Worm (Caenorhabditis elegans): ENCODE measurements around the gene T24A6.17.
"Not testable (repeated sequence)": the region's sequence is repeated elsewhere in the genome, so short reads cannot be mapped to it uniquely, and the experiment has no call there.

The T24A6.17 gene

DNA sequence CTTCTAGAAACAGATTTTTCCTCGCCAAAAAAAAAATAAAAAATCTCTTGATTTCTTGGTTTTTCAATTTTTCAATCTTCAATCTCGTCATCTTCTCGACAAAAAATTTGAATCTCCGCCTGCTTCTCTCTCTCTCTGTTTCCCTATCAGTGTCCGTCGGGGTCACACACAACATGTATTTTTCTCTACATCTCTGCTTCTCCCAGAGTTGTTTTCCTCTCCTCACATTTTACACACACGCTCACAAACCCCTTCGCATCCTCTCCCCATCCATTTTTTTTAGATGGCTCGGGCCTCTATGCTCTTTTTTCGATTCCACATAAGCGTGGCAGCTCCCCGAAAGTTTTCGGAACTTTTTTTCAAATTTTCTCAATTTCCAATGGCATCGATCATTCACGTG, 15.6 kb upstream of the T24A6.17 start (continued):
- TF ChIP-seq unc-39 (tag; optimal IDR thresholded peaks at IDR 0.05), result no peak
- TF ChIP-seq mdl-1 (tag; optimal IDR thresholded peaks at IDR 0.05), result peak; percentile 25
- no peak for TF ChIP-seq jun-1 (tag; optimal IDR thresholded peaks at IDR 0.05)
- peak; percentile 13 for TF ChIP-seq snpc-4 (tag; optimal IDR thresholded peaks at IDR 0.05)
- no peak for TF ChIP-seq ceh-28 (tag; optimal IDR thresholded peaks at IDR 0.05)
- TF ChIP-seq nhr-28 (tag; optimal IDR thresholded peaks at IDR 0.05), result no peak
- peak; percentile 63 for TF ChIP-seq pha-4 (tag; optimal IDR thresholded peaks at IDR 0.05)
- no peak for TF ChIP-seq egl-27 (tag; optimal IDR thresholded peaks at IDR 0.05)
- peak; percentile 37 for TF ChIP-seq elt-2 (tag; optimal IDR thresholded peaks at IDR 0.05)
- TF ChIP-seq nhr-67 (tag; optimal IDR thresholded peaks at IDR 0.05), result no peak
- no peak for TF ChIP-seq ztf-11 (tag; optimal IDR thresholded peaks at IDR 0.05)

DNA sequence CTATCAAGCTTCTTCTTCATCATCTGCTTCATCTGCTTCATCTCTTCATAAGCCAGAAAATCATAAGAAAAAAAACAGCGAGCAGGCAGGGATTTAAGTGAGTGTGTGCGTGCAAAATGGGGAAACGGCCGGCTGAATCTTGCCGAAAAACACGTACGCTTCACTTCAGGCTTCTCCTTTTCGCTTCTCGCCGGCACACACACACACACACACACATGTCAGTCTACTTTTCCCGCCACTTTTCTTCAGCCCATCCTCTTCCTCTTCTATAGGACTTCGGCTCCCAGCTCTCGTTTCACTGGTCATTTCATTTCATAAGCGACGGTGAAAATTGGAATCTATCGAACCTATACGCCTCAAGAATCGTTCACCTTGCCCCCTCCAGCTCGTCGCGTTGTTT, 15.0 kb upstream of the T24A6.17 start:
- no peak for TF ChIP-seq daf-12 (tag; optimal IDR thresholded peaks at IDR 0.05)

ce11 chrV:3578813-3579212, 14.6 kb upstream of the T24A6.17 start, which contains the start of gene pygl-1:
Gene pygl-1, plus strand, starts transcription at chrV:3579023.
- no peak for TF ChIP-seq nhr-76 (tag; optimal IDR thresholded peaks at IDR 0.05)
- TF ChIP-seq mdl-1 (tag; optimal IDR thresholded peaks at IDR 0.05), result no peak
- no peak for TF ChIP-seq ceh-82 (tag; optimal IDR thresholded peaks at IDR 0.05)
- TF ChIP-seq fkh-2 (tag; optimal IDR thresholded peaks at IDR 0.05), result no peak
- no peak for TF ChIP-seq elt-1 (tag; optimal IDR thresholded peaks at IDR 0.05)
- TF ChIP-seq nhr-67 (tag; optimal IDR thresholded peaks at IDR 0.05), result no peak
- TF ChIP-seq nhr-77 (tag; optimal IDR thresholded peaks at IDR 0.05), result no peak
- TF ChIP-seq R02D3.7 (tag; optimal IDR thresholded peaks at IDR 0.05), result no peak
- no peak for TF ChIP-seq snpc-4 (tag; optimal IDR thresholded peaks at IDR 0.05)
- TF ChIP-seq mml-1 (tag; optimal IDR thresholded peaks at IDR 0.05), result no peak
- TF ChIP-seq ztf-11 (tag; optimal IDR thresholded peaks at IDR 0.05), result no peak
- TF ChIP-seq fkh-10 (GFP tag; optimal IDR thresholded peaks at IDR 0.05), result no peak
- TF ChIP-seq ZK546.5 (tag; optimal IDR thresholded peaks at IDR 0.05), result no peak
- no peak for TF ChIP-seq zag-1 (tag; optimal IDR thresholded peaks at IDR 0.05)
- no peak for TF ChIP-seq sea-2 (GFP tag; optimal IDR thresholded peaks at IDR 0.05)
- no peak for TF ChIP-seq nfya-1 (tag; optimal IDR thresholded peaks at IDR 0.05; ENCODE audit: insufficient read depth)
- TF ChIP-seq tbx-2 (tag; optimal IDR thresholded peaks at IDR 0.05), result no peak
- no peak for TF ChIP-seq ceh-28 (tag; optimal IDR thresholded peaks at IDR 0.05)

DNA sequence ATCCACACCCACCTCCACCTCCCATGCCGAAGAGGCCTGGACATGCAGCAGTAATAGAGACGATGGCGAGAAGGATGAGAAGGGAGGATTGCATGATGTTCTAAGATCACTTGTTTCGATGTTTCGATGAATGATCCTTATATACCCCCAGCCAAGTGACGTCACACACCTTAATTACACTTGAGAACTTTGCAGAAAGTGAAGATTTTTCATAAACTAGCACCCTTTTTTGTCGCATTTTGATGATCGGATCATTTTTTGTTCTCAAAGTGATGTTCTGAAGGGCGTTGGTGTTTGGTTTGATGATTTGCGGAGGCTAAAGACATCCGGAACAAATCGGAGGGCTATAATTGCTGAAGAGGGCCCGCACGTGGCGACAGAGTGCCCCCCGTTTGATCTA, 11.5 kb upstream of the T24A6.17 start, which contains the start of gene grl-27:
grl-27 (minus strand) TSS at position 101 of the 400 bp plus-strand sequence.
- TF ChIP-seq mml-1 (tag; optimal IDR thresholded peaks at IDR 0.05), result no peak
- TF ChIP-seq eor-1 (tag; optimal IDR thresholded peaks at IDR 0.05), result no peak
- TF ChIP-seq nhr-23 (tag; optimal IDR thresholded peaks at IDR 0.05), result no peak
- TF ChIP-seq ceh-16 (tag; optimal IDR thresholded peaks at IDR 0.05), result no peak
- TF ChIP-seq fos-1 (tag; optimal IDR thresholded peaks at IDR 0.05), result no peak
- TF ChIP-seq aly-2 (tag; optimal IDR thresholded peaks at IDR 0.05), result no peak
- TF ChIP-seq unc-39 (tag; optimal IDR thresholded peaks at IDR 0.05), result no peak
- no peak for TF ChIP-seq tbx-2 (tag; optimal IDR thresholded peaks at IDR 0.05)
- no peak for TF ChIP-seq elt-2 (tag; optimal IDR thresholded peaks at IDR 0.05)

ce11 chrV:3572408-3572807, 8.2 kb upstream of the T24A6.17 start, which contains the start of gene F40C5.1:
Gene F40C5.1, plus strand, starts transcription at chrV:3572708.
- not testable (repeated sequence) for TF ChIP-seq lsy-12, ceh-82, eor-1 (tag; optimal IDR thresholded peaks at IDR 0.05)

ce11 chrV:3570695-3571094, 6.5 kb upstream of the T24A6.17 start, which contains the start of gene F40C5.2:
Gene F40C5.2, plus strand, starts transcription at chrV:3570995.
- not testable (repeated sequence) for TF ChIP-seq nfya-1 (tag; optimal IDR thresholded peaks at IDR 0.05; ENCODE audit: insufficient read depth); egl-5 (tag; optimal IDR thresholded peaks at IDR 0.05); ceh-28 (tag; optimal IDR thresholded peaks at IDR 0.05)

All from whole organism, L3 larva.